Worm (Caenorhabditis elegans): ENCODE results near the gene twf-2.

ce11 chrX:16400897-16401296 lies 45.1 kb upstream of the twf-2 start:
- TF ChIP-seq hrde-1 (tag; optimal IDR thresholded peaks at IDR 0.05; ENCODE audit: borderline replicate concordance) (no peak), T07F8.4 (tag; optimal IDR thresholded peaks at IDR 0.05) (no peak)
